Worm (Caenorhabditis elegans) whole organism, young adult: ENCODE measurements around the gene F59E12.1.
A peak's percentile ranks its signal among the peaks of the same experiment; 100 is the strongest.

Experiments
- B0035.1 ChIP-seq: sonication (generic microtip); optimal IDR thresholded peaks from 2 replicates; lab custom pipeline; 2016; ENCODE audit warnings: missing genetic modification characterization, mild to moderate bottlenecking, missing compliant biosample characterization, missing genotype, missing genetic modification reagents
- F10E7.11 ChIP-seq: sonication (generic microtip); optimal IDR thresholded peaks from 2 replicates; lab custom pipeline; 2017; ENCODE audit warnings: mild to moderate bottlenecking, missing genetic modification characterization, moderate library complexity, missing compliant biosample characterization
- F49E8.2 ChIP-seq: sonication (generic microtip); optimal IDR thresholded peaks from 3 replicates; lab custom pipeline; 2017; ENCODE audit warnings: missing genetic modification characterization, mild to moderate bottlenecking, missing compliant biosample characterization, antibody characterized with exemption, moderate library complexity; ENCODE audit not compliant: insufficient read depth
- F55B11.4 ChIP-seq: sonication (generic microtip); optimal IDR thresholded peaks from 2 replicates; lab custom pipeline; 2016; ENCODE audit warnings: missing compliant biosample characterization, missing genetic modification characterization, borderline replicate concordance; ENCODE audit not compliant: insufficient read depth
- K11D2.4 ChIP-seq: fragments of 200-800 bp; sonication (Bioruptor generic); IDR thresholded peaks from 2 replicates; pipeline ENCODE4 v1.3.6; 2022; ENCODE audit warnings: missing genetic modification reagents, missing genetic modification characterization, missing compliant biosample characterization
- T26A5.8 ChIP-seq: sonication (generic microtip); optimal IDR thresholded peaks from 2 replicates; lab custom pipeline; 2016; ENCODE audit warnings: missing genetic modification characterization, missing compliant biosample characterization
- Y53F4B.3 ChIP-seq: fragments of 200-800 bp; sonication (Bioruptor generic); IDR thresholded peaks from 2 replicates; pipeline ENCODE4 v1.3.6; 2022; ENCODE audit warnings: missing genetic modification reagents, missing genetic modification characterization, missing compliant biosample characterization
- Y53G8AR.9 ChIP-seq: fragments of 200-800 bp; sonication (Bioruptor generic); conservative IDR thresholded peaks from 2 replicates; pipeline ENCODE4 v1.3.6; 2022; ENCODE audit warnings: missing genetic modification reagents, missing genetic modification characterization, missing compliant biosample characterization
- Y79H2A.3 ChIP-seq: fragments of 200-800 bp; sonication (Bioruptor generic); conservative IDR thresholded peaks from 2 replicates; pipeline ENCODE4 v1.3.6; 2022; ENCODE audit warnings: missing genetic modification reagents, missing genetic modification characterization, missing compliant biosample characterization
- Y95B8A.8 ChIP-seq: fragments of 200-800 bp; sonication (Bioruptor generic); IDR thresholded peaks from 2 replicates; pipeline ENCODE4 v1.3.6; 2022; ENCODE audit warnings: missing genetic modification reagents, missing genetic modification characterization, missing compliant biosample characterization
- akir-1 ChIP-seq: fragments of 200-800 bp; sonication (Bioruptor generic); optimal IDR thresholded peaks from 2 replicates; lab custom pipeline; 2018; ENCODE audit warnings: mild to moderate bottlenecking, missing genetic modification characterization, moderate library complexity, missing compliant biosample characterization
- ama-1 ChIP-seq, 3 experiments: fragments of 150-350 bp in 1 of 3; sonication (generic microtip) in 2 of 3; optimal IDR thresholded peaks; 2 replicates each; lab custom pipeline; 2014 to 2018; ENCODE audit warnings: missing biosample characterization in 2 of 3, missing genetic modification characterization in 2 of 3, missing genetic modification reagents in 2 of 3
- athp-1 ChIP-seq: sonication (generic microtip); optimal IDR thresholded peaks from 2 replicates; lab custom pipeline; 2017; ENCODE audit warnings: mild to moderate bottlenecking, missing genetic modification characterization, missing compliant biosample characterization
- attf-5 ChIP-seq: fragments of 200-800 bp; sonication (Bioruptor generic); optimal IDR thresholded peaks from 2 replicates; lab custom pipeline; 2018; ENCODE audit warnings: mild to moderate bottlenecking, missing genetic modification characterization, missing compliant biosample characterization
- ceh-100 ChIP-seq: fragments of 200-800 bp; sonication (Bioruptor generic); IDR thresholded peaks from 2 replicates; pipeline ENCODE4 v1.3.6; 2022; ENCODE audit warnings: missing genetic modification reagents, missing genetic modification characterization, missing compliant biosample characterization
- ceh-58 ChIP-seq: fragments of 200-800 bp; sonication (Bioruptor generic); IDR thresholded peaks from 2 replicates; pipeline ENCODE4 v1.3.6; 2022; ENCODE audit warnings: missing genetic modification characterization, missing compliant biosample characterization
- die-1 ChIP-seq: sonication (generic microtip); optimal IDR thresholded peaks from 2 replicates; lab custom pipeline; 2016; ENCODE audit warnings: missing genotype, mild to moderate bottlenecking, missing genetic modification characterization, missing compliant biosample characterization
- dpff-1 ChIP-seq: sonication (generic microtip); optimal IDR thresholded peaks from 2 replicates; lab custom pipeline; 2017; ENCODE audit warnings: mild to moderate bottlenecking, missing genetic modification characterization, missing compliant biosample characterization
- egrh-3 ChIP-seq: fragments of 200-800 bp; sonication (Bioruptor generic); IDR thresholded peaks from 2 replicates; pipeline ENCODE4 v1.3.6; 2022; ENCODE audit warnings: missing genetic modification reagents, missing genetic modification characterization, missing compliant biosample characterization
- ets-4 ChIP-seq: fragments of 200-800 bp; sonication (Bioruptor generic); optimal IDR thresholded peaks from 2 replicates; lab custom pipeline; 2018; ENCODE audit warnings: mild to moderate bottlenecking, missing genetic modification characterization, missing compliant biosample characterization
- hmg-1.2 ChIP-seq: fragments of 200-800 bp; sonication (Bioruptor generic); IDR thresholded peaks from 2 replicates; pipeline ENCODE4 v1.3.6; 2022; ENCODE audit warnings: missing genetic modification reagents, missing genetic modification characterization, missing compliant biosample characterization
- lin-26 ChIP-seq: fragments of 200-800 bp; sonication (Bioruptor generic); IDR thresholded peaks from 2 replicates; pipeline ENCODE4 v1.3.6; 2022; ENCODE audit warnings: missing genetic modification reagents, missing genetic modification characterization, missing compliant biosample characterization
- lin-40 ChIP-seq: sonication (generic microtip); optimal IDR thresholded peaks from 2 replicates; lab custom pipeline; 2016; ENCODE audit warnings: missing genetic modification characterization, mild to moderate bottlenecking, missing compliant biosample characterization, missing genotype, missing genetic modification reagents
- lin-54 ChIP-seq: fragments of 200-800 bp; sonication (Bioruptor generic); optimal IDR thresholded peaks from 2 replicates; lab custom pipeline; 2018; ENCODE audit warnings: mild to moderate bottlenecking, missing genetic modification characterization, missing compliant biosample characterization
- lir-1 ChIP-seq: fragments of 200-800 bp; sonication (Bioruptor generic); conservative IDR thresholded peaks from 2 replicates; pipeline ENCODE4 v1.3.6; 2022; ENCODE audit warnings: missing genetic modification reagents, missing genetic modification characterization, missing compliant biosample characterization
- lsy-27 ChIP-seq: sonication (generic microtip); optimal IDR thresholded peaks from 2 replicates; lab custom pipeline; 2017; ENCODE audit warnings: missing genetic modification characterization, mild to moderate bottlenecking, missing compliant biosample characterization, antibody characterized with exemption, missing genotype, borderline replicate concordance; ENCODE audit not compliant: insufficient read depth
- madf-10 ChIP-seq: sonication (generic microtip); optimal IDR thresholded peaks from 2 replicates; lab custom pipeline; 2016; ENCODE audit warnings: mild to moderate bottlenecking, missing genetic modification characterization, missing compliant biosample characterization
- madf-8 ChIP-seq: fragments of 200-800 bp; sonication (Bioruptor generic); conservative IDR thresholded peaks from 2 replicates; pipeline ENCODE4 v1.3.6; 2022; ENCODE audit warnings: missing genetic modification reagents, missing genetic modification characterization, missing compliant biosample characterization
- mcd-1 ChIP-seq: fragments of 200-800 bp; sonication (Bioruptor generic); IDR thresholded peaks from 2 replicates; pipeline ENCODE4 v1.3.6; 2022; ENCODE audit warnings: missing genetic modification reagents, missing genetic modification characterization, missing compliant biosample characterization
- mes-4 ChIP-seq: sonication (generic microtip); optimal IDR thresholded peaks from 2 replicates; lab custom pipeline; 2016; ENCODE audit warnings: missing genotype, missing genetic modification characterization, missing compliant biosample characterization
- nhr-27 ChIP-seq: fragments of 200-800 bp; sonication (Bioruptor generic); optimal IDR thresholded peaks from 2 replicates; lab custom pipeline; 2018; ENCODE audit warnings: mild to moderate bottlenecking, missing genetic modification characterization, moderate library complexity, missing compliant biosample characterization
- nhr-80 ChIP-seq: sonication (generic microtip); optimal IDR thresholded peaks from 2 replicates; lab custom pipeline; 2016; ENCODE audit warnings: missing genetic modification characterization, missing compliant biosample characterization
- pbrm-1 ChIP-seq: fragments of 200-800 bp; sonication (Bioruptor generic); IDR thresholded peaks from 2 replicates; pipeline ENCODE4 v1.3.6; 2022; ENCODE audit warnings: missing genetic modification reagents, missing genetic modification characterization, missing compliant biosample characterization
- pha-4 ChIP-seq: fragments of 150-350 bp; sonication (generic microtip); optimal IDR thresholded peaks from 2 replicates; lab custom pipeline; 2014; ENCODE audit warnings: missing biosample characterization, missing genetic modification reagents, missing genetic modification characterization
- rcor-1 ChIP-seq: fragments of 200-800 bp; sonication (Bioruptor generic); IDR thresholded peaks from 2 replicates; pipeline ENCODE4 v1.3.6; 2022; ENCODE audit warnings: missing genetic modification reagents, missing genetic modification characterization, missing compliant biosample characterization
- rec-8 ChIP-seq, 2 experiments: sonication (generic microtip); optimal IDR thresholded peaks; 2 replicates each; lab custom pipeline; 2016; ENCODE audit warnings: mild to moderate bottlenecking in 2 of 2, missing genetic modification characterization in 2 of 2, missing genetic modification reagents in 2 of 2, missing genotype in 2 of 2, missing biosample characterization in 1 of 2, missing compliant biosample characterization in 1 of 2, moderate library complexity in 1 of 2
- snpc-4 ChIP-seq, 5 experiments: fragments of 150-350 bp in 1 of 5; sonication (generic microtip) in 4 of 5; optimal IDR thresholded peaks; 2 replicates each; lab custom pipeline; 2014 to 2018; ENCODE audit warnings: missing genetic modification characterization in 5 of 5, missing biosample characterization in 3 of 5, antibody characterized with exemption in 2 of 5, mild to moderate bottlenecking in 2 of 5, missing compliant biosample characterization in 2 of 5, missing genotype in 2 of 5, moderate library complexity in 2 of 5, missing genetic modification reagents in 1 of 5
- somi-1 ChIP-seq: fragments of 200-800 bp; sonication (Bioruptor generic); optimal IDR thresholded peaks from 2 replicates; lab custom pipeline; 2018; ENCODE audit warnings: mild to moderate bottlenecking, missing genetic modification characterization, missing compliant biosample characterization
- sptf-2 ChIP-seq: fragments of 200-800 bp; sonication (Bioruptor generic); optimal IDR thresholded peaks from 2 replicates; lab custom pipeline; 2018; ENCODE audit warnings: mild to moderate bottlenecking, missing genetic modification characterization, missing compliant biosample characterization
- tlf-1 ChIP-seq: fragments of 200-800 bp; sonication (Bioruptor generic); optimal IDR thresholded peaks from 2 replicates; lab custom pipeline; 2018; ENCODE audit warnings: mild to moderate bottlenecking, missing genetic modification characterization, missing compliant biosample characterization
- zfh-2 ChIP-seq: fragments of 200-800 bp; sonication (Bioruptor generic); conservative IDR thresholded peaks from 2 replicates; pipeline ENCODE4 v1.3.6; 2022; ENCODE audit warnings: missing genetic modification reagents, missing genetic modification characterization, missing compliant biosample characterization
- ztf-26 ChIP-seq: sonication (generic microtip); optimal IDR thresholded peaks from 2 replicates; lab custom pipeline; 2017; ENCODE audit warnings: missing genetic modification characterization, missing compliant biosample characterization
- ztf-28 ChIP-seq: fragments of 200-800 bp; sonication (Bioruptor generic); IDR thresholded peaks from 2 replicates; pipeline ENCODE4 v1.3.6; 2022; ENCODE audit warnings: missing genetic modification reagents, missing genetic modification characterization, missing compliant biosample characterization

Gene F59E12.1

DNA sequence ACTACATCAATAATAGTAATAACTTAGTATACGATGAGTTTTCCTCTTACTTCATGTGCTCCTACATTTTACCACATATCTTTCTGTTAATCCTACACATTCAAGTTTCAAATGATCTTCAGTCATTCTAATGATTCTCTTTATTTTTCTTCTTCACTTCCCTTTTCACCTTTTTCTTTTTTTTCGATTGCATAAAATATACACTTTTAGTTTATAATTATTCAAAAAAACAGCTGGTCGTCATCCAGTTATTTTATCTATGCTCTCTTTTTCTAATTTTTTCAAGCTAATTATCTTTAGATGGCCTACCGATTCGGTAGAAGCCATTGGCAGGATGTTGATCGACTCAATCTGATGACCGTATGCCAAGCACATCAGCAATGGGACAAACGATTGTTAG is at the start of gene F59E12.1:
Gene F59E12.1, plus strand, starts transcription at position 301 of the 400 bp plus-strand sequence.
- TF ChIP-seq die-1, result no peak
- TF ChIP-seq T26A5.8, result no peak
- TF ChIP-seq ceh-100, result no peak
- TF ChIP-seq ets-4 (GFP tag; lab: Kevin White, UChicago), result no peak
- no peak for TF ChIP-seq mes-4 (tag; lab: Kevin White, UChicago)
- TF ChIP-seq B0035.1, result no peak
- no peak for TF ChIP-seq lir-1 (GFP tag; lab: Robert Waterston, UW)
- no peak for TF ChIP-seq pha-4 (tag; lab: Kevin White, UChicago)
- TF ChIP-seq Y53F4B.3 (GFP tag; lab: Robert Waterston, UW), result no peak
- no peak for TF ChIP-seq F55B11.4

- TF ChIP-seq lin-26 (no peak), die-1 (peak; percentile 49), egrh-3 (GFP tag; lab: Robert Waterston, UW) (no peak), madf-10 (tag; lab: Kevin White, UChicago) (no peak), lin-40 (tag; lab: Kevin White, UChicago) (peak; percentile 80), rec-8 (tag; optimal IDR thresholded peaks at IDR 0.05; lab: Kevin White, UChicago) (no peak), ztf-26 (tag; lab: Kevin White, UChicago) (peak; percentile 88), mcd-1 (GFP tag; lab: Robert Waterston, UW) (0 out of 2 replicates have a peak, but pooled peaks have one; percentile 14), tlf-1 (no peak), dpff-1 (no peak), somi-1 (GFP tag; lab: Kevin White, UChicago) (peak; percentile 77), sptf-2 (GFP tag; lab: Kevin White, UChicago) (no peak), F49E8.2 (tag; lab: Kevin White, UChicago) (no peak), Y79H2A.3 (GFP tag; lab: Robert Waterston, UW) (no peak), madf-8 (GFP tag; lab: Robert Waterston, UW) (no peak), K11D2.4 (GFP tag; lab: Robert Waterston, UW) (0 out of 2 replicates have a peak, but pooled peaks have one; percentile 25), lin-54 (GFP tag; lab: Kevin White, UChicago) (no peak), hmg-1.2 (GFP tag; lab: Robert Waterston, UW) (0 out of 2 replicates have a peak, but pooled peaks have one; percentile 14), T26A5.8 (no peak), F10E7.11 (tag; lab: Kevin White, UChicago) (no peak), lsy-27 (tag; lab: Kevin White, UChicago) (no peak), ztf-28 (GFP tag; lab: Robert Waterston, UW) (no peak), ceh-100 (no peak), nhr-80 (tag; lab: Kevin White, UChicago) (peak; percentile 54), Y95B8A.8 (GFP tag; lab: Robert Waterston, UW) (no peak), ceh-58 (GFP tag; lab: Robert Waterston, UW) (no peak), snpc-4 (GFP tag; optimal IDR thresholded peaks at IDR 0.05; lab: Kevin White, UChicago) (no peak), snpc-4 (tag; optimal IDR thresholded peaks at IDR 0.05; lab: Kevin White, UChicago) (peak in 1 of 4 experiments; percentile 40), B0035.1 (no peak)
These were observed 48.8 kb upstream of the F59E12.1 start for ce11 chrII:5605538-5605945.

DNA sequence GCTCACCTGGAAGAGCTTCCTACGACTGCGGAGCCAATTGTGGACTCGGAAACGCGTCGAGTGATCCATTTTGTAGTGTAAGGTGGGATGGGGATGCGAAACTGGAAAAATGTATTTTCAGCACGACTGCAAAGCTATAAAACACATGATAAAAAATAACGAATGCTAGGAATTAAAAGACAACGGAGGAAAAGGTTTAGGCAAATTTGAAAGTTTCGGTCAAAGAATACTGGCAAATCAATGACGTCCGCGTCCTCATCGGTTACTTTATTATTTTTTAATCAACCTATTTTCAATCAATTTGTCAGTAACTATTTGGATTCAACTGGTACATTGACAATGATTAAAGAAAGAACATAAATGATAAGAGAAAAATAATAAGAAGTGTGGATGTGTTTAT is 46.6 kb upstream of the F59E12.1 start, which contains the start of gene C17G10.7:
Gene C17G10.7, minus strand, starts transcription at position 101 of the 400 bp plus-strand sequence.
- TF ChIP-seq die-1 (no peak), rcor-1 (GFP tag; lab: Robert Waterston, UW) (no peak), attf-5 (GFP tag; lab: Kevin White, UChicago) (no peak), zfh-2 (GFP tag; lab: Robert Waterston, UW) (no peak), mes-4 (tag; lab: Kevin White, UChicago) (no peak), sptf-2 (GFP tag; lab: Kevin White, UChicago) (no peak), madf-8 (GFP tag; lab: Robert Waterston, UW) (no peak), akir-1 (GFP tag; lab: Kevin White, UChicago) (no peak), athp-1 (tag; lab: Kevin White, UChicago) (no peak), ama-1 (optimal IDR thresholded peaks at IDR 0.05; lab: Kevin White, UChicago) (no peak), ama-1 (GFP tag; optimal IDR thresholded peaks at IDR 0.05; lab: Kevin White, UChicago) (no peak), pbrm-1 (GFP tag; lab: Robert Waterston, UW) (no peak), Y53G8AR.9 (no peak), nhr-27 (tag; lab: Kevin White, UChicago) (no peak)
